Fruit fly (Drosophila melanogaster): Measurements from ENCODE around the gene shep.

The shep gene

dm6 chr3L:5133704-5134430 is 143.9 kb downstream of the shep start, which contains the start of gene Yod1 (continued):
- no peak for TF ChIP-seq ara (GFP tag; IDR thresholded peaks at IDR 0.05)
- TF ChIP-seq CG14441 (GFP tag; IDR thresholded peaks at IDR 0.05) = no peak
- TF ChIP-seq seq (GFP tag; IDR thresholded peaks at IDR 0.05) = no peak
- TF ChIP-seq cwo (GFP tag; optimal IDR thresholded peaks at IDR 0.05) = no peak
- TF ChIP-seq CG9215 (GFP tag; IDR thresholded peaks at IDR 0.05) = no peak
- no peak for TF ChIP-seq Camta (GFP tag; optimal IDR thresholded peaks at IDR 0.05)
- TF ChIP-seq rib (GFP tag; IDR thresholded peaks at IDR 0.05) = no peak
- no peak for TF ChIP-seq CG31388 (GFP tag; optimal IDR thresholded peaks at IDR 0.05)
- TF ChIP-seq CG14667 (GFP tag; IDR thresholded peaks at IDR 0.05) = no peak
- no peak for TF ChIP-seq Max (GFP tag; optimal IDR thresholded peaks at IDR 0.05)
- TF ChIP-seq E2f1 (GFP tag; IDR thresholded peaks at IDR 0.05) = no peak
- no peak for TF ChIP-seq CG10979 (tag; optimal IDR thresholded peaks at IDR 0.05)
- TF ChIP-seq fd64A (GFP tag; optimal IDR thresholded peaks at IDR 0.05) = no peak
- TF ChIP-seq CG30020 (tag; optimal IDR thresholded peaks at IDR 0.05) = no peak
- TF ChIP-seq stc (GFP tag; IDR thresholded peaks at IDR 0.05) = no peak
- no peak for TF ChIP-seq pum (GFP tag; optimal IDR thresholded peaks at IDR 0.05)
- no peak for TF ChIP-seq Rfx (GFP tag; IDR thresholded peaks at IDR 0.05)
- no peak for TF ChIP-seq C15 (GFP tag; IDR thresholded peaks at IDR 0.05)
- TF ChIP-seq CG14965 (GFP tag; optimal IDR thresholded peaks at IDR 0.05; ENCODE audit: borderline replicate concordance) = no peak
- TF ChIP-seq org-1 (GFP tag; optimal IDR thresholded peaks at IDR 0.05) = no peak
- TF ChIP-seq esg (GFP tag; conservative IDR thresholded peaks at IDR 0.05) = no peak
- TF ChIP-seq dmrt99B (tag; optimal IDR thresholded peaks at IDR 0.05) = no peak
- TF ChIP-seq cad (GFP tag; optimal IDR thresholded peaks at IDR 0.05) = no peak
- no peak for TF ChIP-seq Bdp1 (GFP tag; optimal IDR thresholded peaks at IDR 0.05)
- TF ChIP-seq stwl (tag; optimal IDR thresholded peaks at IDR 0.05) = peak; percentile 97
- TF ChIP-seq zfh1 (GFP tag; IDR thresholded peaks at IDR 0.05) = no peak
- peak; percentile 28 for TF ChIP-seq phol (tag; optimal IDR thresholded peaks at IDR 0.05)
- peak; percentile 35 for TF ChIP-seq Vsx1 (GFP tag; optimal IDR thresholded peaks at IDR 0.05)
- TF ChIP-seq CG33557 (GFP tag; optimal IDR thresholded peaks at IDR 0.05) = no peak
- peak; percentile 21; the same call in 1 of the 2 replicates for TF ChIP-seq CG2129 (GFP tag; IDR thresholded peaks at IDR 0.05; ENCODE audit: partially characterized antibody)
- TF ChIP-seq prd (optimal IDR thresholded peaks at IDR 0.05) = no peak
- TF ChIP-seq prd (GFP tag; IDR thresholded peaks at IDR 0.05) = no peak
- TF ChIP-seq CG5953 (GFP tag; IDR thresholded peaks at IDR 0.05) = no peak
- TF ChIP-seq ftz-f1 (GFP tag; optimal IDR thresholded peaks at IDR 0.05) = no peak
- TF ChIP-seq klu (GFP tag; IDR thresholded peaks at IDR 0.05) = no peak
- no peak for TF ChIP-seq gro (GFP tag; optimal IDR thresholded peaks at IDR 0.05)

- TF ChIP-seq mam (GFP tag; optimal IDR thresholded peaks at IDR 0.05) (no peak), gce (GFP tag; IDR thresholded peaks at IDR 0.05) (0 out of 3 replicates have a peak, but pooled peaks have one; percentile 20), Ets65A (GFP tag) (peak; percentile 91), Med (GFP tag) (peak; percentile 27), gsb-n (tag; optimal IDR thresholded peaks at IDR 0.05) (no peak), onecut (GFP tag; IDR thresholded peaks at IDR 0.05) (no peak), CG17328 (GFP tag; IDR thresholded peaks at IDR 0.05) (0 out of 2 replicates have a peak, but pooled peaks have one; percentile 4), CG6272 (GFP tag; IDR thresholded peaks at IDR 0.05) (0 out of 2 replicates have a peak, but pooled peaks have one; percentile 9)
Observed at dm6 chr3L:5132966-5133365, 144.8 kb downstream of the shep start, which contains the start of gene CG15213. Gene CG15213, minus strand, starts transcription at chr3L:5133220.

Measured in whole organism, embryonic.